Worm (Caenorhabditis elegans): Measurements from ENCODE around the gene ZC518.8.

Gene ZC518.8

DNA sequence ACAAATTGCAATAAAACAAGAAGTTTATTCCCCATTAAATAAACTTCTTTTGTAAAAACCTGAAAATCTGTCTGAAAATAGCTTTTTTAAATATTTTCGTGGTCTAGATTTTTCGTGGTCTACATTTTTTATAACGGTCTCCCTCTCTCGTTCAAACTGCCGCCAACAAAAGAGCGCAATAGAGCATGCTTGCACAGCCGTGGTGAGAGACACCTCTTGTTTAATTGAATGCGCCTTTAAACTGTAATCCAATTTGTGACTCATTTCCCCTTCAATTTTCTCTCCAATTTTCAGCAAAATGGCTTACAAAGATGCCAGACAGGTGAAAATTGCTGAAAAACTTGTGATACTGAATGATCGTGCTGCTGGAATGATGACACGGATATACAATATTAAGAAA is 42.4 kb upstream of the ZC518.8 start, which contains the start of gene gex-3 (continued):
- TF ChIP-seq mdt-29 (GFP tag; IDR thresholded peaks at IDR 0.05): no peak
- no peak for TF ChIP-seq ama-1 (optimal IDR thresholded peaks at IDR 0.05)
- TF ChIP-seq mes-2 (tag; optimal IDR thresholded peaks at IDR 0.05; ENCODE audit: poor library complexity, severe bottlenecking): peak; percentile 92
- no peak for TF ChIP-seq snpc-4 (tag; optimal IDR thresholded peaks at IDR 0.05)
- TF ChIP-seq nhr-25 (tag; optimal IDR thresholded peaks at IDR 0.05; ENCODE audit: borderline replicate concordance, insufficient read depth): peak; percentile 25
- no peak for TF ChIP-seq F44E2.7 (GFP tag; IDR thresholded peaks at IDR 0.05)
- no peak for TF ChIP-seq zip-11 (GFP tag; IDR thresholded peaks at IDR 0.05)
- peak; percentile 65 for TF ChIP-seq hmg-1.1 (GFP tag; IDR thresholded peaks at IDR 0.05)
- TF ChIP-seq unc-39 (tag; optimal IDR thresholded peaks at IDR 0.05): no peak
- no peak for TF ChIP-seq arid-1 (GFP tag; conservative IDR thresholded peaks at IDR 0.05)
- peak; percentile 92 for TF ChIP-seq ces-1 (GFP tag; optimal IDR thresholded peaks at IDR 0.05)
- peak in 1 of 2 experiments; percentile 49 for TF ChIP-seq hif-1 (tag; optimal IDR thresholded peaks at IDR 0.05)
- TF ChIP-seq T20F7.1 (GFP tag; optimal IDR thresholded peaks at IDR 0.05): no peak
- no peak for TF ChIP-seq tag-97 (GFP tag; IDR thresholded peaks at IDR 0.05)
- TF ChIP-seq egl-43 (GFP tag; IDR thresholded peaks at IDR 0.05): no peak
- TF ChIP-seq lin-13 (GFP tag; optimal IDR thresholded peaks at IDR 0.05): peak; percentile 87
- no peak for TF ChIP-seq tra-1 (GFP tag; IDR thresholded peaks at IDR 0.05)
- TF ChIP-seq mep-1 (tag; optimal IDR thresholded peaks at IDR 0.05): peak; percentile 81

DNA sequence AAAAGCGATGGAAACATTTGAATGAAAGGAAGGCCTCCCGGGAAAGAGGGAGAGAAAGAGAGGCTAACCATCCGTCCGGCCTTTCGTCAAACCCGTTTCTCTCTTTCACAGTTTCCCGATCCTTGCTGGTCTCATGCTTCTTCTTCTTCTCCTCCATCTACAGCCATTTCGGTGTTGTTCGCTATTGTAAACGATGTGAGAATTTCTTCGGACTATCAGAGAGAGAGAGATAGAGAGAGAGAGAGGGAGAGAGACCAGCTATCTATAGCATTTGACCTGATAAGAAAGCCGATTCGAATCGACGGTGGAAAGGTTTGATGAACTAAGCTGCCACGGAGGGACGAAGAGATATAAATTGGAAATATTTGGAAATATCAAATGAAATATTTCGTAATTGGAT is 41.7 kb upstream of the ZC518.8 start:
- TF ChIP-seq mxl-3 (GFP tag; optimal IDR thresholded peaks at IDR 0.05): peak; percentile 55
- TF ChIP-seq nhr-25 (tag; optimal IDR thresholded peaks at IDR 0.05; ENCODE audit: borderline replicate concordance, insufficient read depth): no peak
- peak; percentile 95 for TF ChIP-seq aha-1 (tag)
- TF ChIP-seq aly-2 (tag; optimal IDR thresholded peaks at IDR 0.05): no peak
- TF ChIP-seq hlh-30 (tag; optimal IDR thresholded peaks at IDR 0.05; ENCODE audit: insufficient read depth): peak; percentile 19
- no peak for TF ChIP-seq F10B5.3 (tag; optimal IDR thresholded peaks at IDR 0.05)
- TF ChIP-seq hlh-11 (tag; optimal IDR thresholded peaks at IDR 0.05): peak; percentile 40
- peak; percentile 32 for TF ChIP-seq nhr-28 (tag; optimal IDR thresholded peaks at IDR 0.05)

ce11 chrIV:12399983-12400382 is 38.3 kb upstream of the ZC518.8 start:
- TF ChIP-seq pqm-1 (tag; optimal IDR thresholded peaks at IDR 0.05) (peak; percentile 80), nhr-48 (tag; optimal IDR thresholded peaks at IDR 0.05) (peak; percentile 38), dve-1 (tag; optimal IDR thresholded peaks at IDR 0.05; ENCODE audit: insufficient read depth) (peak; percentile 83), ceh-28 (tag; optimal IDR thresholded peaks at IDR 0.05) (no peak), mxl-3 (GFP tag; optimal IDR thresholded peaks at IDR 0.05) (peak; percentile 11), dmd-6 (GFP tag; IDR thresholded peaks at IDR 0.05) (peak; percentile 95), lin-1 (GFP tag; IDR thresholded peaks at IDR 0.05) (peak; percentile 38; the same call in 1 of the 2 replicates), nhr-102 (tag; optimal IDR thresholded peaks at IDR 0.05) (no peak), nhr-41 (GFP tag; IDR thresholded peaks at IDR 0.05) (peak; percentile 93), hlh-11 (tag; optimal IDR thresholded peaks at IDR 0.05) (peak; percentile 58), unc-130 (GFP tag; optimal IDR thresholded peaks at IDR 0.05) (no peak), tra-1 (GFP tag; IDR thresholded peaks at IDR 0.05) (peak; percentile 86), hlh-30 (tag; optimal IDR thresholded peaks at IDR 0.05; ENCODE audit: insufficient read depth) (peak; percentile 45), nhr-28 (tag; optimal IDR thresholded peaks at IDR 0.05) (peak; percentile 11), ceh-32 (tag; optimal IDR thresholded peaks at IDR 0.05; ENCODE audit: poor library complexity) (no peak), vab-7 (GFP tag; IDR thresholded peaks at IDR 0.05) (no peak), arid-1 (GFP tag; conservative IDR thresholded peaks at IDR 0.05) (no peak), sdz-12 (GFP tag; optimal IDR thresholded peaks at IDR 0.05) (no peak), dpl-1 (GFP tag; optimal IDR thresholded peaks at IDR 0.05) (no peak), pha-4 (GFP tag; IDR thresholded peaks at IDR 0.05) (0 out of 2 replicates have a peak, but pooled peaks have one; percentile 14), pha-4 (tag; optimal IDR thresholded peaks at IDR 0.05) (no peak), cey-2 (tag; optimal IDR thresholded peaks at IDR 0.05; ENCODE audit: borderline replicate concordance, insufficient read depth) (peak; percentile 55), ceh-20 (GFP tag; IDR thresholded peaks at IDR 0.05) (peak; percentile 24; the same call in 1 of the 2 replicates), nhr-77 (tag; optimal IDR thresholded peaks at IDR 0.05) (no peak), daf-16 (GFP tag; optimal IDR thresholded peaks at IDR 0.05) (no peak), daf-16 (tag; optimal IDR thresholded peaks at IDR 0.05) (peak; percentile 67), lsy-2 (tag; optimal IDR thresholded peaks at IDR 0.05) (peak in 1 of 2 experiments; percentile 17), ztf-7 (tag; optimal IDR thresholded peaks at IDR 0.05) (peak; percentile 50)
